Fruit fly (Drosophila melanogaster): Measurements from ENCODE around the gene CG7945.

- TF ChIP-seq CG10348 (GFP tag; IDR thresholded peaks at IDR 0.05) = no peak
- TF ChIP-seq fd96Ca (GFP tag; IDR thresholded peaks at IDR 0.05) = no peak
- TF ChIP-seq CG34367 (tag; optimal IDR thresholded peaks at IDR 0.05) = no peak
- TF ChIP-seq CG9948 (tag; optimal IDR thresholded peaks at IDR 0.05) = no peak
- TF ChIP-seq CG8301 (tag; optimal IDR thresholded peaks at IDR 0.05) = no peak
- TF ChIP-seq gl (tag; optimal IDR thresholded peaks at IDR 0.05) = no peak
- TF ChIP-seq CG13204 (GFP tag; optimal IDR thresholded peaks at IDR 0.05) = no peak
- TF ChIP-seq CG15710 (tag; optimal IDR thresholded peaks at IDR 0.05) = no peak
- TF ChIP-seq CG8159 (tag; optimal IDR thresholded peaks at IDR 0.05) = no peak
- no peak for TF ChIP-seq CG17806 (tag; optimal IDR thresholded peaks at IDR 0.05)
- no peak for TF ChIP-seq Snoo (tag; optimal IDR thresholded peaks at IDR 0.05)
- TF ChIP-seq CG4496 (GFP tag; IDR thresholded peaks at IDR 0.05) = no peak
- no peak for TF ChIP-seq CG12605 (GFP tag; IDR thresholded peaks at IDR 0.05)
- TF ChIP-seq EcR (GFP tag; optimal IDR thresholded peaks at IDR 0.05) = no peak
Measured at dm6 chr3L:15501646-15501972, 22.3 kb downstream of the CG7945 start.

All from whole organism, pupa.